Worm (Caenorhabditis elegans): ENCODE measurements around the gene bcmo-1.

- TF ChIP-seq fax-1 (tag; optimal IDR thresholded peaks at IDR 0.05): no peak
- no peak for TF ChIP-seq tbx-7 (tag; optimal IDR thresholded peaks at IDR 0.05)
- TF ChIP-seq pag-3 (tag; optimal IDR thresholded peaks at IDR 0.05; ENCODE audit: borderline replicate concordance): no peak
- no peak for TF ChIP-seq nhr-11 (tag; optimal IDR thresholded peaks at IDR 0.05)
- no peak for TF ChIP-seq ceh-30 (tag; optimal IDR thresholded peaks at IDR 0.05)
- no peak for TF ChIP-seq ceh-48 (tag; optimal IDR thresholded peaks at IDR 0.05)
- TF ChIP-seq elt-4 (tag; optimal IDR thresholded peaks at IDR 0.05): no peak
- no peak for TF ChIP-seq ceh-14 (tag; optimal IDR thresholded peaks at IDR 0.05)
- no peak for TF ChIP-seq ama-1 (optimal IDR thresholded peaks at IDR 0.05)
Observed at ce11 chrII:12805765-12806384, 24.6 kb upstream of the bcmo-1 start.
